Worm (Caenorhabditis elegans): ENCODE results near the gene Y51A2B.16.

Gene Y51A2B.16

ce11 chrV:18362402-18362801 is 35.3 kb downstream of the Y51A2B.16 start, which contains the start of gene C08E8.1:
TSS of gene C08E8.1 (minus strand) at chrV:18362502.
- no peak for TF ChIP-seq K11D2.4 (GFP tag; IDR thresholded peaks at IDR 0.05)
- TF ChIP-seq Y53F4B.3 (GFP tag; IDR thresholded peaks at IDR 0.05): no peak

- no peak for TF ChIP-seq egl-18 (GFP tag; IDR thresholded peaks at IDR 0.05)
- no peak for TF ChIP-seq atf-7 (tag; optimal IDR thresholded peaks at IDR 0.05)
- TF ChIP-seq C06A6.2 (GFP tag; conservative IDR thresholded peaks at IDR 0.05): no peak
- no peak for TF ChIP-seq egrh-3 (GFP tag; IDR thresholded peaks at IDR 0.05)
- TF ChIP-seq ztf-6 (GFP tag; IDR thresholded peaks at IDR 0.05): no peak
- TF ChIP-seq B0336.3 (GFP tag; IDR thresholded peaks at IDR 0.05): no peak
- TF ChIP-seq lsl-1 (GFP tag; optimal IDR thresholded peaks at IDR 0.05): no peak
- no peak for TF ChIP-seq lin-54 (GFP tag; optimal IDR thresholded peaks at IDR 0.05)
- no peak for TF ChIP-seq F55B11.4 (tag; optimal IDR thresholded peaks at IDR 0.05; ENCODE audit: borderline replicate concordance, insufficient read depth)
- no peak for TF ChIP-seq madf-3 (GFP tag; IDR thresholded peaks at IDR 0.05)
- TF ChIP-seq nfya-1 (tag; optimal IDR thresholded peaks at IDR 0.05; ENCODE audit: borderline replicate concordance, insufficient read depth): no peak
- no peak for TF ChIP-seq die-1 (tag; optimal IDR thresholded peaks at IDR 0.05)
- TF ChIP-seq dpff-1 (tag; optimal IDR thresholded peaks at IDR 0.05): no peak
Observed at ce11 chrV:18359888-18360287, 37.8 kb downstream of the Y51A2B.16 start, which contains the start of gene C08E8.5. TSS of gene C08E8.5 (minus strand) at chrV:18359988.

DNA sequence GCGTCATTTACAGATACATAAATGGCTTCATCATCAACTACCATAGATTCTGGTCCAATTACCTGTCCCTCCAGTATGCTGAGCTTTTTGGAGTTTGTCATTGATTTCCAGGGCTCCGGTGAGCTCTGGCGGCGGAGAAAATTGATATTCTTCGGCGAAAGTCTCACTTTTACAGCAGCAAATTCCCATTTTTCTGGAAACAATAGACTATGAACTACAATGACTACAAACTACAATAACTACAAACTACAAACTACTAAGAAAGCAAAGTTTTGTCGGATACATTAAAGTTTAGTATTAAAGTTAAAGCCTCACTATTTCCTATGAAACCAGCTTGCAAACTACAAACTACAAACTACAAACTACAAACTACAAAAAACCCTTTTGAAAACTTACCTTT is 42.0 kb downstream of the Y51A2B.16 start, which contains the start of gene C08E8.2:
Gene C08E8.2, minus strand, starts transcription at position 101 of the 400 bp plus-strand sequence.
- TF ChIP-seq ama-1 (optimal IDR thresholded peaks at IDR 0.05) (no peak), ama-1 (GFP tag; optimal IDR thresholded peaks at IDR 0.05) (no peak), him-1 (tag; optimal IDR thresholded peaks at IDR 0.05) (no peak), Y79H2A.3 (GFP tag; conservative IDR thresholded peaks at IDR 0.05) (no peak), C06A6.2 (GFP tag; conservative IDR thresholded peaks at IDR 0.05) (no peak), F23B12.7 (tag; optimal IDR thresholded peaks at IDR 0.05; ENCODE audit: insufficient read depth) (no peak), pha-4 (tag; optimal IDR thresholded peaks at IDR 0.05) (no peak), unc-130 (GFP tag; optimal IDR thresholded peaks at IDR 0.05) (no peak)

DNA sequence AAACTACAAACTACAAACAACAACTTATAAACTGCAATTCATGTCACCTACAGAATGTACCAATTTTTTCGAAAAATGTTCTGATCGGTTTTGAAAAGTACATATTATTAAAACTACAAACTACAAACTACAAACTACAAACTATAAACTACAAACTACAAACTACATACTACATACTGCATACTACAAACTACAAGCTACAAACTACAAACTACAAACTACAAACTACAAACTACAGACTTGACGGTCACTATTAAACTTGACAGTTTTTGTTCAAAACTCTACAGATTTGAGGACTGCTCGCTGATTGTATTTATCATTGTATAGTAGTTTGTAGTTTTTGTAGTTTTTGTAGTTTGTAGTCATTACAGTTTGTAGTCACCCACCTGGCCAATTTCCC is 43.4 kb downstream of the Y51A2B.16 start:
- TF ChIP-seq snpc-1.3 (tag; optimal IDR thresholded peaks at IDR 0.05; ENCODE audit: insufficient read depth): no peak
- TF ChIP-seq snpc-4 (GFP tag; optimal IDR thresholded peaks at IDR 0.05): no peak
- no peak for TF ChIP-seq snpc-4 (tag; optimal IDR thresholded peaks at IDR 0.05)

DNA sequence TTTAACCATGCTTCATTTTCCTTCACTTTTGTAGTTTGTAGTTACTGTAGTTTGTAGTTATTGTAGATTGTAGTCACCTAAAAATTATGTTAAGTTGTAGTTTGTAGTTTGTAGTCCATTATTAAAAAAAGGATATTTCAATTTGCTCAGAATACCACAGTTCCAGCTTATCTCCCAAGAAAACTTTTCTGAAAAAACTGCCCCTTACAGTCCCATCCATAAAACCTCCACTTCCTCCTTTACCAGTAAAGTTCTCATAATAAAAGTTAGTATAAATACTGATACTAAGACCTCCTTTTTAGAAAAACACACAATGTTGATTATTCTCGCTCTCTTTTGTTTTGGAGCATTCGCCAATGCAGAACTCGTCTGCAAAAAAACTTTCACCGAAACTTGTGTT is 47.0 kb downstream of the Y51A2B.16 start, which contains the start of gene C08E8.11:
Gene C08E8.11, plus strand, starts transcription at position 301 of the 400 bp plus-strand sequence.
- TF ChIP-seq Y53F4B.3 (GFP tag; IDR thresholded peaks at IDR 0.05) (no peak), pbrm-1 (GFP tag; IDR thresholded peaks at IDR 0.05) (no peak), B0035.1 (tag; optimal IDR thresholded peaks at IDR 0.05) (no peak), fkh-3 (tag; optimal IDR thresholded peaks at IDR 0.05) (no peak), ztf-18 (tag; optimal IDR thresholded peaks at IDR 0.05) (no peak), bed-1 (GFP tag; IDR thresholded peaks at IDR 0.05) (no peak), let-607 (tag; optimal IDR thresholded peaks at IDR 0.05) (no peak), repo-1 (tag; optimal IDR thresholded peaks at IDR 0.05) (no peak), ets-4 (GFP tag; optimal IDR thresholded peaks at IDR 0.05) (no peak), lag-1 (GFP tag; IDR thresholded peaks at IDR 0.05) (no peak), rcor-1 (GFP tag; IDR thresholded peaks at IDR 0.05) (no peak), F57A8.1 (GFP tag; optimal IDR thresholded peaks at IDR 0.05) (no peak), ZK185.1 (tag; optimal IDR thresholded peaks at IDR 0.05; ENCODE audit: poor library complexity, severe bottlenecking) (no peak), K12H6.12 (tag; optimal IDR thresholded peaks at IDR 0.05) (no peak)
